Worm (Caenorhabditis elegans) whole organism, L1 larva: ENCODE results near the gene srx-62.

Source experiments
- alr-1 ChIP-seq: fragments of 200-800 bp; sonication (Bioruptor generic); optimal IDR thresholded peaks from 2 replicates; lab custom pipeline; 2018; ENCODE audit warnings: borderline replicate concordance, mild to moderate bottlenecking, missing genetic modification characterization, missing compliant biosample characterization
- ceh-82 ChIP-seq, 3 experiments: fragments of 150-350 bp in 1 of 3; sonication (generic microtip) in 2 of 3; optimal IDR thresholded peaks; 2 replicates each; lab custom pipeline; 2014 to 2017; ENCODE audit warnings: missing biosample characterization in 3 of 3, missing genetic modification characterization in 3 of 3
- nhr-237 ChIP-seq: fragments of 150-350 bp; optimal IDR thresholded peaks from 2 replicates; lab custom pipeline; 2014; ENCODE audit warnings: missing biosample characterization, missing genetic modification characterization
- sox-4 ChIP-seq: sonication (generic microtip); optimal IDR thresholded peaks from 2 replicates; lab custom pipeline; 2016; ENCODE audit warnings: missing genetic modification characterization, missing compliant biosample characterization
- unc-62 ChIP-seq: fragments of 150-350 bp; optimal IDR thresholded peaks from 2 replicates; lab custom pipeline; 2014; ENCODE audit warnings: missing biosample characterization, missing genetic modification reagents, missing genetic modification characterization
- vab-15 ChIP-seq: sonication (generic microtip); optimal IDR thresholded peaks from 2 replicates; lab custom pipeline; 2017; ENCODE audit warnings: missing genotype, mild to moderate bottlenecking, missing genetic modification characterization, missing compliant biosample characterization
- zag-1 ChIP-seq: fragments of 150-350 bp; optimal IDR thresholded peaks from 2 replicates; lab custom pipeline; 2014; ENCODE audit warnings: missing biosample characterization, missing genetic modification characterization

DNA sequence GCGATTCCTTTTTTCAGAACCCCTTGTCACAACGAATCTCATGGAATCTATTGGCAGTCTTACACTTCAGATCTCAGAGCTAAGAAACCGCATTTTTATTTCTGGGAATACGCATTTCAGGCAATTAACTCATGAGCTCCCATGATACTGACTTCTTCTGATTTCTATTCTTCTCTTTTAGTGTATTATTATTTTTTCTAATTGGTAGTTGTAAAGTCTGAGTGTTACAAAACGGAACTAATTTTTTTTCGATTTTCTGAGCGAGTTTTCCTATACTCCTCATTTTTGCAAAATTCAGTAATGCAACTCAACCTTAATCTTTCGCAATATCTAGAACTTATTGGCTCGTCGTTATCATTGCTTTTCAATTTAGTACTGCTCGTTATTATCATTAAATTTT is 21.4 kb downstream of the srx-62 start, which contains the start of gene str-82:
- TF ChIP-seq ceh-82 (tag; optimal IDR thresholded peaks at IDR 0.05; lab: Kevin White, UChicago) (no peak), alr-1 (tag; lab: Kevin White, UChicago) (no peak), zag-1 (tag; lab: Kevin White, UChicago) (no peak), nhr-237 (tag; lab: Kevin White, UChicago) (no peak), unc-62 (no peak), sox-4 (no peak), vab-15 (tag; lab: Kevin White, UChicago) (no peak)
